Fruit fly (Drosophila melanogaster): ENCODE data around the gene CG32104.

CG32104 gene

DNA sequence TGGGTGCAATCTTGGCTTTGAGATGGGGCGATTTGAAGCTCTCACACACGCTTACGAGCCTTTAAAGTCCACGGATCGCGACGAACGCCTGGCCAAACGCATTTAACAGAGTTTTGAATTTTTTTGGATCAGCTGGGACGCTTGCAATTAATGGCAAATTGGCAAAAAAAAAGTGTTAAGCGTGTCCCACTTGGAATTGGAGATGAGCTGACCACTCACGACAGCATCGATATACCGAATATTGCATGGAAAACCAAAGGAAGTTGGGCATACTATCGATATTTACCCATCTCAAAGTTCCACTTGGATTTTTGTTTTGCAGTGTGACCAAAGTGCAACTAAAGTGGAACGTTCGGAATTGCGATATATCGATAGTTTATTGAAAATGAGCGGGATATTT is 18.2 kb upstream of the CG32104 start, which contains the start of gene ArfGAP1 (continued):
- TF ChIP-seq pnt (GFP tag; optimal IDR thresholded peaks at IDR 0.05) = no peak
- no peak for TF ChIP-seq CG10654 (GFP tag; optimal IDR thresholded peaks at IDR 0.05)
- no peak for TF ChIP-seq Oaz (GFP tag; IDR thresholded peaks at IDR 0.05)
- TF ChIP-seq hth (optimal IDR thresholded peaks at IDR 0.05) = no peak
- no peak for TF ChIP-seq wor (GFP tag; IDR thresholded peaks at IDR 0.05)
- TF ChIP-seq dpn (GFP tag; optimal IDR thresholded peaks at IDR 0.05) = peak in 1 of 2 experiments; percentile 19
- TF ChIP-seq CG18011 (GFP tag; optimal IDR thresholded peaks at IDR 0.05) = no peak
- TF ChIP-seq Stat92E (GFP tag; optimal IDR thresholded peaks at IDR 0.05) = peak in 1 of 3 experiments; percentile 38
- peak; percentile 98 for TF ChIP-seq amos (GFP tag; IDR thresholded peaks at IDR 0.05; ENCODE audit: partially characterized antibody)
- no peak for TF ChIP-seq gt (GFP tag; IDR thresholded peaks at IDR 0.05)
- TF ChIP-seq MESR4 (GFP tag; optimal IDR thresholded peaks at IDR 0.05) = peak; percentile 63
- 0 out of 2 replicates have a peak, but pooled peaks have one; percentile 24 for TF ChIP-seq NFAT (GFP tag; IDR thresholded peaks at IDR 0.05)
- peak in 1 of 2 experiments; percentile 18 for TF ChIP-seq crp (GFP tag; optimal IDR thresholded peaks at IDR 0.05)
- TF ChIP-seq lilli (GFP tag; optimal IDR thresholded peaks at IDR 0.05) = peak; percentile 3
- TF ChIP-seq vvl (GFP tag; IDR thresholded peaks at IDR 0.05) = peak; percentile 45
- no peak for TF ChIP-seq CG6683 (GFP tag; optimal IDR thresholded peaks at IDR 0.05)
- TF ChIP-seq chinmo (GFP tag; IDR thresholded peaks at IDR 0.05; ENCODE audit: partially characterized antibody) = peak; percentile 97
- no peak for TF ChIP-seq lola (GFP tag; optimal IDR thresholded peaks at IDR 0.05)
- peak; percentile 10 for TF ChIP-seq CG14710 (tag; optimal IDR thresholded peaks at IDR 0.05)
- peak; percentile 97 for TF ChIP-seq CG34224 (GFP tag; IDR thresholded peaks at IDR 0.05; ENCODE audit: partially characterized antibody)
- TF ChIP-seq unc-4 (GFP tag; IDR thresholded peaks at IDR 0.05; ENCODE audit: partially characterized antibody) = peak; percentile 97
- peak; percentile 1 for TF ChIP-seq CG30403 (GFP tag; optimal IDR thresholded peaks at IDR 0.05)
- TF ChIP-seq Ets97D (GFP tag; optimal IDR thresholded peaks at IDR 0.05) = peak; percentile 87
- TF ChIP-seq mam (GFP tag; optimal IDR thresholded peaks at IDR 0.05) = no peak
- peak; percentile 97 for TF ChIP-seq zen2 (GFP tag; IDR thresholded peaks at IDR 0.05; ENCODE audit: partially characterized antibody)
- peak in 1 of 2 experiments; percentile 89 for TF ChIP-seq insv (GFP tag; optimal IDR thresholded peaks at IDR 0.05)
- no peak for TF ChIP-seq Hr3 (GFP tag; optimal IDR thresholded peaks at IDR 0.05)
- 0 out of 3 replicates have a peak, but pooled peaks have one; percentile 32 for TF ChIP-seq Aef1 (GFP tag; IDR thresholded peaks at IDR 0.05)
- TF ChIP-seq Doc3 (GFP tag; IDR thresholded peaks at IDR 0.05; ENCODE audit: partially characterized antibody) = peak; percentile 97
- TF ChIP-seq Dbx (GFP tag; IDR thresholded peaks at IDR 0.05) = peak; percentile 35; the same call in 1 of the 3 replicates
- TF ChIP-seq CG42726 (GFP tag; IDR thresholded peaks at IDR 0.05; ENCODE audit: partially characterized antibody) = peak; percentile 96
- TF ChIP-seq Rfx (GFP tag; IDR thresholded peaks at IDR 0.05) = peak; percentile 73
- peak; percentile 77 for TF ChIP-seq BEAF-32 (GFP tag; optimal IDR thresholded peaks at IDR 0.05)
- no peak for TF ChIP-seq CG11696 (GFP tag; IDR thresholded peaks at IDR 0.05)
- peak; percentile 92 for TF ChIP-seq vnd (GFP tag; IDR thresholded peaks at IDR 0.05; ENCODE audit: partially characterized antibody)
- peak; percentile 29 for TF ChIP-seq CG33213 (GFP tag; optimal IDR thresholded peaks at IDR 0.05)
- TF ChIP-seq bbx (GFP tag; IDR thresholded peaks at IDR 0.05; ENCODE audit: partially characterized antibody) = peak; percentile 97
- TF ChIP-seq sug (tag; optimal IDR thresholded peaks at IDR 0.05) = no peak
- no peak for TF ChIP-seq pho (GFP tag; optimal IDR thresholded peaks at IDR 0.05)
- TF ChIP-seq tna (GFP tag; IDR thresholded peaks at IDR 0.05; ENCODE audit: partially characterized antibody) = peak; percentile 90
- TF ChIP-seq CG12391 (tag; optimal IDR thresholded peaks at IDR 0.05) = no peak
- no peak for TF ChIP-seq Lpt (GFP tag; optimal IDR thresholded peaks at IDR 0.05)
- TF ChIP-seq zf30C (GFP tag; optimal IDR thresholded peaks at IDR 0.05) = no peak
- no peak for TF ChIP-seq CG4360 (GFP tag; IDR thresholded peaks at IDR 0.05)
- TF ChIP-seq CG11504 (tag; optimal IDR thresholded peaks at IDR 0.05) = no peak
- no peak for TF ChIP-seq fd96Cb (tag; optimal IDR thresholded peaks at IDR 0.05)
- no peak for TF ChIP-seq CG14667 (GFP tag; IDR thresholded peaks at IDR 0.05)
- no peak for TF ChIP-seq dmrt99B (tag; optimal IDR thresholded peaks at IDR 0.05)
- TF ChIP-seq Elba2 (GFP tag; optimal IDR thresholded peaks at IDR 0.05) = peak; percentile 56
- TF ChIP-seq yki (optimal IDR thresholded peaks at IDR 0.05) = no peak
